Fruit fly (Drosophila melanogaster) Kc167 (cell line): ENCODE measurements around the gene CG1142.

ENCODE experiments used
- Myc ChIP-seq: fragments of >200 bp; optimal IDR thresholded peaks from 2 replicates; lab custom pipeline; 2017; ENCODE audit warnings: missing external identifiers
- ttk ChIP-seq: sonication (Bioruptor generic); optimal IDR thresholded peaks from 2 replicates; lab custom pipeline; 2017; ENCODE audit warnings: missing external identifiers

dm6 chr3R:7493745-7494144 lies 20.2 kb upstream of the CG1142 start, which contains the start of gene alpha-Est10:
- TF ChIP-seq Myc (lab: Kevin White, UChicago) (no peak), ttk (no peak)
